Worm (Caenorhabditis elegans): ENCODE data around the gene sre-20.

ce11 chrV:12759660-12760059 is 25.1 kb downstream of the sre-20 start, which contains the start of gene papl-1:
- no peak for TF ChIP-seq hnd-1 (tag; optimal IDR thresholded peaks at IDR 0.05)
- no peak for TF ChIP-seq pes-1 (GFP tag; IDR thresholded peaks at IDR 0.05)
- TF ChIP-seq ama-1 (optimal IDR thresholded peaks at IDR 0.05) = no peak
